Worm (Caenorhabditis elegans): ENCODE results near the gene F36G9.13.

The F36G9.13 gene

DNA sequence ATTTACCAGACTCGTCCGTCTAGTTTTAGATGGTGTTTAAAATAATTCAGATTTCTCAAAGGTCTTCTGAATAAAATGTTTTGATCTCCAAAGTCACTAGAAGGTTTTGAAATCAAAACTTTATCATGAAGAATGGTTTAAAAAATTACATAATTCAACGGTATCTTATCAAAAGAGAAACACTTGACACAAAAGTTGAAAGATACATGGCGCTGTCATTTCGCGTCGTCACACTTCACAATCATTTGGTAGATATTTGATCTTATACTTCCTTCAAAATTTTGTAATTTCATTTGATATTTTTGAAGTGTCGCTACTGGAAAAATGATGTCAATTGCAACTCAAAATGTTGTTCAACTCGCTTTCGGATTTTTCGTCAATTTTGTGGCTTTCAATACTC is 26.0 kb upstream of the F36G9.13 start, which contains the start of gene F36G9.3:
Gene F36G9.3, plus strand, starts transcription at position 301 of the 400 bp plus-strand sequence.
- TF ChIP-seq pes-1 (GFP tag; IDR thresholded peaks at IDR 0.05) (no peak), tbx-37 (GFP tag; conservative IDR thresholded peaks at IDR 0.05) (no peak), flt-1 (GFP tag; IDR thresholded peaks at IDR 0.05) (no peak), ceh-36 (tag; optimal IDR thresholded peaks at IDR 0.05) (no peak), scrt-1 (GFP tag; IDR thresholded peaks at IDR 0.05) (no peak), ceh-13 (GFP tag; optimal IDR thresholded peaks at IDR 0.05) (no peak), aly-1 (tag; optimal IDR thresholded peaks at IDR 0.05) (no peak), tra-4 (tag; optimal IDR thresholded peaks at IDR 0.05) (no peak), hmg-4 (GFP tag; optimal IDR thresholded peaks at IDR 0.05) (no peak), sea-1 (GFP tag; conservative IDR thresholded peaks at IDR 0.05) (no peak), hnd-1 (tag; optimal IDR thresholded peaks at IDR 0.05) (no peak), ets-7 (tag; optimal IDR thresholded peaks at IDR 0.05) (no peak), ama-1 (optimal IDR thresholded peaks at IDR 0.05) (no peak), B0310.2 (tag; optimal IDR thresholded peaks at IDR 0.05) (no peak), hmbx-1 (tag; optimal IDR thresholded peaks at IDR 0.05) (no peak), F13C5.2 (tag; optimal IDR thresholded peaks at IDR 0.05) (no peak), tbx-11 (GFP tag; IDR thresholded peaks at IDR 0.05) (no peak)

DNA sequence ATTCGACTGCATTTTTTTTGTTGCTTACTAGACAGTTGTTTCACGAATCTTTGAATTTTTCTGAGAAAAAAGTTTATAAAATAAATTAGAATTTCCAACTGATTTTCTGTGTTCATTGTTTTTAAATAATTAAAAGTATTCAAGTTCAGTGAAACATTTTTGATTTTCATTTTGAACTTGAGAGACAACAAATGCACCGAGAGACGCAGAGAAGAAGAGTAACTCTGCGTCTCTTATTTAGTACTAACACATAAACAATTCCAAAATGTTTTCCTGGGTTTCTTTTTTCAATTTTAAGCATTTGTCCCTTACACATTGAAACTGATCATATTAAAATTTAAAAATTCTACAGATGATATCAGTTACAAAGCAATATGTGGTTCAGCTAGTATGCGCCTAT is 23.6 kb upstream of the F36G9.13 start:
- TF ChIP-seq ceh-13 (GFP tag; optimal IDR thresholded peaks at IDR 0.05) (no peak), ets-7 (tag; optimal IDR thresholded peaks at IDR 0.05) (no peak), hmg-4 (GFP tag; optimal IDR thresholded peaks at IDR 0.05) (no peak), ama-1 (optimal IDR thresholded peaks at IDR 0.05) (no peak), F13C5.2 (tag; optimal IDR thresholded peaks at IDR 0.05) (no peak), hmbx-1 (tag; optimal IDR thresholded peaks at IDR 0.05) (no peak), B0310.2 (tag; optimal IDR thresholded peaks at IDR 0.05) (no peak), aly-1 (tag; optimal IDR thresholded peaks at IDR 0.05) (no peak), tbx-11 (GFP tag; IDR thresholded peaks at IDR 0.05) (no peak), tbx-37 (GFP tag; conservative IDR thresholded peaks at IDR 0.05) (no peak), hnd-1 (tag; optimal IDR thresholded peaks at IDR 0.05) (no peak), scrt-1 (GFP tag; IDR thresholded peaks at IDR 0.05) (no peak), sea-1 (GFP tag; conservative IDR thresholded peaks at IDR 0.05) (no peak)

DNA sequence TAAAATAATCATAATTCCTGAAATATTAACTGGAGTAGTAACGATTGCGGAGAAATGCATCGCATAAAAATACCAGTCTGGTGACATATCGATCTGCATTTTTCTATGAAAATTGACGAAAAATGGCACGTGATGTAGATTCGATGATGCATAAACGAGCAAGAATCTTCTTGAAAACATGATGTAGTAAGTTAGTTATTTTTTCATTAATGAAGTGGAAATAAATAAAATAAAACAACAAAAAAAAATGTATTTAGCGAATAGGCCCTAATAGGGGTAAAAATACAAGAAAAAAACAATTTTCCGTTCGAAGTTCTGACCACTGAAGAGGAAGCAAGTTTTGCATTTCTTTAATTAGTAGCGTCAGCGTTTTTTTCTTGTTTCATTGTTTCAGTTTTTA is 18.0 kb upstream of the F36G9.13 start, which contains the start of gene sri-2:
Gene sri-2, minus strand, starts transcription at position 101 of the 400 bp plus-strand sequence.
- no peak for TF ChIP-seq tra-4 (tag; optimal IDR thresholded peaks at IDR 0.05)
- TF ChIP-seq F13C5.2 (tag; optimal IDR thresholded peaks at IDR 0.05), result no peak

DNA sequence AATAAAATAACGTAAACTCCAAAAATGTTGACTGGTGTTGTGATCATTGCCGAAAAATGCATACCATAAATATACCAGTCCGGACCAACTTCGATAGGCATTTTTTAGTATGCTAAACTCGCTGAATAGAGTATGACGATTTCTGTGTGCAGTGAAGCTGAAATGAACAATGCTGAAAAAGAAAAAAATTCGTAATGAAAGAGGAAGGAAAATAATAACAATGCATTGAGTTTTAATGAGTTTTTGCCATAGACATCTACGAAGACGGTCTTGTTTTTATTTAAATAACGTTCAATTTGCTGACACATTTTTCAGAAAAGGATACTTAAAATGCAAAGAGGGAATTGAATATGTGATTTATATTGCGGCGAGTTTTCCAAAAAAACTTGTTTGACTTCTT is 15.6 kb upstream of the F36G9.13 start, which contains the start of gene sri-1:
Gene sri-1, minus strand, starts transcription at position 101 of the 400 bp plus-strand sequence.
- TF ChIP-seq ceh-13 (GFP tag; optimal IDR thresholded peaks at IDR 0.05) (no peak), ama-1 (optimal IDR thresholded peaks at IDR 0.05) (no peak), F13C5.2 (tag; optimal IDR thresholded peaks at IDR 0.05) (no peak), sea-1 (GFP tag; conservative IDR thresholded peaks at IDR 0.05) (no peak), flt-1 (GFP tag; IDR thresholded peaks at IDR 0.05) (no peak), tbx-37 (GFP tag; conservative IDR thresholded peaks at IDR 0.05) (no peak), aly-1 (tag; optimal IDR thresholded peaks at IDR 0.05) (no peak), tbx-11 (GFP tag; IDR thresholded peaks at IDR 0.05) (no peak)

DNA sequence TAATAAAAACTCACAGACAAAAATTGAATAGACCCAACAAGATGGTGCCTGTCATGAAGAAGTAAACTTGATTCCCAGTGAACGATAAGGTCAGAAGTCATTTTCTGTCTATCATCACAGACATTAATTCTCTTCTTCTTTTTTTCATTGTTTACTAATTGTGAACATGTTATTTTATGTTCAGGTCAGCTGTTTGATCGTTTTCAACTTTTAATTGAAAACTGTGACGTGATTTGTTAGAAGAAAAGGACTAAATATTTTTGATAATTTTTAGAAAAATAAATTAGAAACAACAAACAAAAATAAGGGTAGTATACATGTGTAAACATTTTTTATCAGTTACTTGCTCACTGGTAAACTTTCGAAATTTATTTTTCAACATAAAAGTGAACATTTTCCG is 13.4 kb upstream of the F36G9.13 start, which contains the start of gene F36G9.7:
Gene F36G9.7, minus strand, starts transcription at position 101 of the 400 bp plus-strand sequence.
- TF ChIP-seq tra-4 (tag; optimal IDR thresholded peaks at IDR 0.05) (no peak), hmbx-1 (tag; optimal IDR thresholded peaks at IDR 0.05) (no peak), pes-1 (GFP tag; IDR thresholded peaks at IDR 0.05) (no peak), tbx-37 (GFP tag; conservative IDR thresholded peaks at IDR 0.05) (no peak), flt-1 (GFP tag; IDR thresholded peaks at IDR 0.05) (no peak), hmg-4 (GFP tag; optimal IDR thresholded peaks at IDR 0.05) (no peak), sea-1 (GFP tag; conservative IDR thresholded peaks at IDR 0.05) (no peak), ceh-36 (tag; optimal IDR thresholded peaks at IDR 0.05) (no peak), scrt-1 (GFP tag; IDR thresholded peaks at IDR 0.05) (no peak), hnd-1 (tag; optimal IDR thresholded peaks at IDR 0.05) (no peak), aly-1 (tag; optimal IDR thresholded peaks at IDR 0.05) (no peak), ceh-13 (GFP tag; optimal IDR thresholded peaks at IDR 0.05) (no peak), tbx-11 (GFP tag; IDR thresholded peaks at IDR 0.05) (no peak), ets-7 (tag; optimal IDR thresholded peaks at IDR 0.05) (no peak), ama-1 (optimal IDR thresholded peaks at IDR 0.05) (no peak), F13C5.2 (tag; optimal IDR thresholded peaks at IDR 0.05) (no peak)

DNA sequence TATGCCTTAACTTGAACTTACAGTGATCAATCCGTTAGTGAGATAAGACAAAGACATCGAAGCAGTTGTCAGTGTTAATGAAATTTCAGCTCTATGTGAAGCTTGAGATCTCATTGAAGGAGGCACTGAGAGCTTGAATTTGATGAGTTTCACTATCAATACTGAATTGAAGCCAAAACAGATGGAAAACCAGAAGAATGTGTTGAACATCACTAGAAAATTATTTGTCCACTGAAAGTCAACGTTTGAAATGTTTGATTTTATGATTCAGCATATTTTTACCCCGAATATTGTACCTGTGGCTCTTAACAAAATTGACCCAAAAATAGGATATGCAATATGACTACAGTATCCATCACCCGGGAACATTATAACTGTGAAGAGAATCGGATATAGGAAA is 12.3 kb upstream of the F36G9.13 start:
- TF ChIP-seq hmbx-1 (tag; optimal IDR thresholded peaks at IDR 0.05) (no peak), flt-1 (GFP tag; IDR thresholded peaks at IDR 0.05) (no peak)

DNA sequence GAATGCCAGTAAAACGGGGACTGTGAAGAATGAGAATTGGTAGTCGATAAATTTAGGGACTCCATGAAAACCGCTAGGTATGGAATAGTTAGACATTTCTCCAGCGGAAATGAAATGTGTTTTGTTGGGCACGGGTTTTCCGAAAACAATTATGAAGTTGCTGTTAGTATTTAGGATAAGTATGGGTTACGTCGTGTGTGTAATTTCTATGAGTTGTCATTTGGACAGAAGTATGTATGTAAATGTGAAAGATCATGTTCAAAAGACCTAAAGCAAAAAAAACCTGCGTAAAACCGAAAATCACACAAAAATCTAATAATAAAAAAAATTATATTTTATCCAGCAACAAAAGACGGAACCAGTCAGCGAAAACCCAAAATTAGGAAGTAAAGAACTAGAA is 10.6 kb upstream of the F36G9.13 start, which contains the start of gene sru-23:
Gene sru-23, minus strand, starts transcription at position 101 of the 400 bp plus-strand sequence.
- TF ChIP-seq ceh-13 (GFP tag; optimal IDR thresholded peaks at IDR 0.05) (no peak), hmbx-1 (tag; optimal IDR thresholded peaks at IDR 0.05) (no peak), ceh-36 (tag; optimal IDR thresholded peaks at IDR 0.05) (no peak), tra-4 (tag; optimal IDR thresholded peaks at IDR 0.05) (no peak), ama-1 (optimal IDR thresholded peaks at IDR 0.05) (no peak), ets-7 (tag; optimal IDR thresholded peaks at IDR 0.05) (no peak), aly-1 (tag; optimal IDR thresholded peaks at IDR 0.05) (no peak), hnd-1 (tag; optimal IDR thresholded peaks at IDR 0.05) (no peak), B0310.2 (tag; optimal IDR thresholded peaks at IDR 0.05) (no peak), tbx-11 (GFP tag; IDR thresholded peaks at IDR 0.05) (no peak), flt-1 (GFP tag; IDR thresholded peaks at IDR 0.05) (no peak)

DNA sequence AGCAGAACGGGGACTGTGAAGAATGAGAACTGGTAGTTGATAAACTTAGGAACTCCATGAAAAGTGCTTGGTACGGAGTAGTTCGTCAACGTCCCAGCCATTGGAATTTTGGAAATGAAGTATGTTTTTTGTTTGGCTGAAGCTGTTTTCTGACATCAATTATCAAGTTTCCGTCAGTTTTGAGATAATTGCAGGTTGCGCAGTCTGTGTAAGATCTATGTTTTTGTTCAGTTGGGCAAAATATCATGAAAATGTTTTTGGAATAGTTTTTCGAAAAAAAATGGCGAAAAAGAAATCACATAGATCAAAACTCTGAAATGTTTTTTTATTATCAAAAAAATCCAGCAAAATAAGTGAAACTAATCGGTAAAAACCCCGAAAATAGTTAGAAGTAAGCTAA is 8.3 kb upstream of the F36G9.13 start, which contains the start of gene sru-22:
Gene sru-22, minus strand, starts transcription at position 101 of the 400 bp plus-strand sequence.
- no peak for TF ChIP-seq tbx-37 (GFP tag; conservative IDR thresholded peaks at IDR 0.05)
